Fruit fly (Drosophila melanogaster): Measurements from ENCODE around the gene chinmo.

The chinmo gene

dm6 chr2L:1618696-1619095 is 32.4 kb upstream of the chinmo start (continued):
- TF ChIP-seq CG17359 (tag; optimal IDR thresholded peaks at IDR 0.05) (no peak), CG30431 (GFP tag; optimal IDR thresholded peaks at IDR 0.05) (no peak), Usf (GFP tag; optimal IDR thresholded peaks at IDR 0.05) (no peak), Drgx (GFP tag; IDR thresholded peaks at IDR 0.05) (no peak), PHDP (tag; optimal IDR thresholded peaks at IDR 0.05) (no peak), CG6254 (GFP tag; optimal IDR thresholded peaks at IDR 0.05) (no peak), Fer3 (tag; optimal IDR thresholded peaks at IDR 0.05) (no peak), chif (GFP tag; optimal IDR thresholded peaks at IDR 0.05) (no peak)

- no peak for TF ChIP-seq dm (GFP tag; optimal IDR thresholded peaks at IDR 0.05)
- TF ChIP-seq CG4328 (GFP tag; optimal IDR thresholded peaks at IDR 0.05) = peak; percentile 10
- TF ChIP-seq CG2712 (tag; optimal IDR thresholded peaks at IDR 0.05) = peak; percentile 16
- TF ChIP-seq usp (GFP tag; optimal IDR thresholded peaks at IDR 0.05) = no peak
- no peak for TF ChIP-seq CG17829 (tag; optimal IDR thresholded peaks at IDR 0.05)
- no peak for TF ChIP-seq CkIIα-i1 (GFP tag; IDR thresholded peaks at IDR 0.05)
- peak; percentile 59 for TF ChIP-seq Fer1 (GFP tag; optimal IDR thresholded peaks at IDR 0.05)
- no peak for TF ChIP-seq NC2β (GFP tag; optimal IDR thresholded peaks at IDR 0.05)
- no peak for TF ChIP-seq emc (GFP tag; optimal IDR thresholded peaks at IDR 0.05)
- TF ChIP-seq CG15479 (GFP tag; optimal IDR thresholded peaks at IDR 0.05) = no peak
- TF ChIP-seq CG6689 (GFP tag; IDR thresholded peaks at IDR 0.05) = no peak
- peak; percentile 54 for TF ChIP-seq CG15011 (GFP tag; optimal IDR thresholded peaks at IDR 0.05)
- TF ChIP-seq CG10979 (tag; optimal IDR thresholded peaks at IDR 0.05) = peak; percentile 9
- TF ChIP-seq PHDP (tag; optimal IDR thresholded peaks at IDR 0.05) = peak; percentile 31
- TF ChIP-seq Meics (GFP tag; optimal IDR thresholded peaks at IDR 0.05) = peak; percentile 73
- no peak for TF ChIP-seq CG17186 (GFP tag; optimal IDR thresholded peaks at IDR 0.05)
- TF ChIP-seq CG2120 (GFP tag; optimal IDR thresholded peaks at IDR 0.05) = peak; percentile 61
- no peak for TF ChIP-seq CG1024 (GFP tag; IDR thresholded peaks at IDR 0.05)
- peak; percentile 31 for TF ChIP-seq CG9727 (GFP tag; optimal IDR thresholded peaks at IDR 0.05)
- peak; percentile 65 for TF ChIP-seq sens (GFP tag)
- TF ChIP-seq CG6683 (GFP tag; optimal IDR thresholded peaks at IDR 0.05) = peak; percentile 3
- TF ChIP-seq corto (GFP tag; optimal IDR thresholded peaks at IDR 0.05) = no peak
- no peak for TF ChIP-seq Oaz (GFP tag; IDR thresholded peaks at IDR 0.05)
- TF ChIP-seq sob (GFP tag; IDR thresholded peaks at IDR 0.05) = no peak
- peak; percentile 27 for TF ChIP-seq CG1233 (GFP tag; optimal IDR thresholded peaks at IDR 0.05)
- TF ChIP-seq gcm (GFP tag; optimal IDR thresholded peaks at IDR 0.05) = no peak
- TF ChIP-seq HmgD (GFP tag; optimal IDR thresholded peaks at IDR 0.05) = no peak
- peak; percentile 6 for TF ChIP-seq CG2116 (GFP tag; optimal IDR thresholded peaks at IDR 0.05)
- TF ChIP-seq CG18599 (GFP tag; optimal IDR thresholded peaks at IDR 0.05) = peak; percentile 79
- 0 out of 2 replicates have a peak, but pooled peaks have one; percentile 28 for TF ChIP-seq CG14014 (GFP tag; IDR thresholded peaks at IDR 0.05)
- TF ChIP-seq slp2 (GFP tag; optimal IDR thresholded peaks at IDR 0.05) = no peak
- no peak for TF ChIP-seq CG13287 (GFP tag; IDR thresholded peaks at IDR 0.05; ENCODE audit: partially characterized antibody)
- peak; percentile 28 for TF ChIP-seq Blimp-1 (GFP tag; optimal IDR thresholded peaks at IDR 0.05)
- TF ChIP-seq lab (GFP tag; optimal IDR thresholded peaks at IDR 0.05) = peak; percentile 68
- no peak for TF ChIP-seq ranshi (GFP tag; IDR thresholded peaks at IDR 0.05)
- TF ChIP-seq CrebB (tag; optimal IDR thresholded peaks at IDR 0.05) = no peak
- peak; percentile 20 for TF ChIP-seq Nf-YC (tag; optimal IDR thresholded peaks at IDR 0.05)
- no peak for TF ChIP-seq CHES-1-like (GFP tag; optimal IDR thresholded peaks at IDR 0.05)
- no peak for TF ChIP-seq Nf-YA (GFP tag; IDR thresholded peaks at IDR 0.05)
- peak; percentile 50 for TF ChIP-seq HHEX (GFP tag; optimal IDR thresholded peaks at IDR 0.05)
- TF ChIP-seq Myb (GFP tag; optimal IDR thresholded peaks at IDR 0.05) = peak; percentile 10
- TF ChIP-seq slbo (GFP tag; IDR thresholded peaks at IDR 0.05) = 0 out of 2 replicates have a peak, but pooled peaks have one; percentile 18
- TF ChIP-seq CG11695 (GFP tag; IDR thresholded peaks at IDR 0.05) = no peak
These were observed 31.9 kb upstream of the chinmo start for dm6 chr2L:1619191-1619590.
